Fruit fly (Drosophila melanogaster) whole organism, pupa: ENCODE data around the gene Sse.
A peak's percentile ranks its signal among the peaks of the same experiment; 100 is the strongest.

ENCODE experiments used
- CG10348 ChIP-seq: fragments of 200-800 bp; sonication (Bioruptor generic); IDR thresholded peaks from 2 replicates; pipeline ENCODE4 v1.3.6; 2022; ENCODE audit warnings: missing biosample characterization, missing genetic modification characterization
- CG12605 ChIP-seq: fragments of 200-800 bp; sonication (Bioruptor generic); IDR thresholded peaks from 2 replicates; pipeline ENCODE4 v1.3.6; 2022; ENCODE audit warnings: missing biosample characterization, missing genetic modification characterization
- CG13204 ChIP-seq: fragments of 200-800 bp; sonication (Bioruptor generic); optimal IDR thresholded peaks from 2 replicates; lab custom pipeline; 2018; ENCODE audit warnings: missing biosample characterization, mild to moderate bottlenecking, missing genetic modification characterization, moderate library complexity
- CG14655 ChIP-seq: fragments of 200-800 bp; sonication (Bioruptor generic); optimal IDR thresholded peaks from 3 replicates; lab custom pipeline; 2017; ENCODE audit warnings: mild to moderate bottlenecking, missing biosample characterization, missing genetic modification reagents, missing genetic modification characterization
- CG15710 ChIP-seq: fragments of 200-800 bp; sonication (Bioruptor generic); optimal IDR thresholded peaks from 2 replicates; lab custom pipeline; 2018; ENCODE audit warnings: missing biosample characterization, mild to moderate bottlenecking, missing genetic modification characterization, moderate library complexity
- CG17806 ChIP-seq: fragments of 200-800 bp; sonication (Bioruptor generic); optimal IDR thresholded peaks from 2 replicates; lab custom pipeline; 2018; ENCODE audit warnings: missing biosample characterization, mild to moderate bottlenecking, missing genetic modification characterization, moderate library complexity
- CG32121 ChIP-seq: fragments of 200-800 bp; sonication (Bioruptor generic); IDR thresholded peaks from 2 replicates; pipeline ENCODE4 v1.3.6; 2022; ENCODE audit warnings: missing biosample characterization, missing genetic modification characterization
- CG34367 ChIP-seq: fragments of 200-800 bp; sonication (Bioruptor generic); optimal IDR thresholded peaks from 2 replicates; lab custom pipeline; 2018; ENCODE audit warnings: missing biosample characterization, mild to moderate bottlenecking, missing genetic modification characterization
- CG4496 ChIP-seq: fragments of 200-800 bp; sonication (Bioruptor generic); IDR thresholded peaks from 3 replicates; pipeline ENCODE4 v1.3.6; 2022; ENCODE audit warnings: missing biosample characterization, missing genetic modification characterization
- CG8159 ChIP-seq: fragments of 200-800 bp; sonication (Bioruptor generic); optimal IDR thresholded peaks from 3 replicates; lab custom pipeline; 2018; ENCODE audit warnings: missing biosample characterization, mild to moderate bottlenecking, missing genetic modification characterization, moderate library complexity
- CG8301 ChIP-seq: fragments of 200-800 bp; sonication (Bioruptor generic); optimal IDR thresholded peaks from 2 replicates; lab custom pipeline; 2018; ENCODE audit warnings: missing biosample characterization, mild to moderate bottlenecking, missing genetic modification characterization
- CG9948 ChIP-seq: fragments of 200-800 bp; sonication (Bioruptor generic); optimal IDR thresholded peaks from 2 replicates; lab custom pipeline; 2018; ENCODE audit warnings: missing biosample characterization, mild to moderate bottlenecking, missing genetic modification characterization, moderate library complexity
- D1 ChIP-seq: fragments of 200-800 bp; sonication (Bioruptor generic); optimal IDR thresholded peaks from 2 replicates; lab custom pipeline; 2018; ENCODE audit warnings: missing biosample characterization, mild to moderate bottlenecking, missing genetic modification characterization, moderate library complexity
- EcR ChIP-seq: fragments of 200-800 bp; sonication (Bioruptor generic); optimal IDR thresholded peaks from 3 replicates; lab custom pipeline; 2019; ENCODE audit warnings: missing biosample characterization, missing genetic modification characterization, mild to moderate bottlenecking, moderate library complexity, missing genetic modification reagents
- Ets98B ChIP-seq: fragments of 200-800 bp; sonication (Bioruptor generic); IDR thresholded peaks from 2 replicates; pipeline ENCODE4 v1.3.6; 2022; ENCODE audit warnings: missing biosample characterization, missing genetic modification characterization
- Pif1A ChIP-seq: fragments of 200-800 bp; sonication (Bioruptor generic); optimal IDR thresholded peaks from 3 replicates; lab custom pipeline; 2016; ENCODE audit warnings: missing biosample characterization, missing genetic modification characterization
- Pif1B ChIP-seq: fragments of 200-800 bp; sonication (Bioruptor generic); optimal IDR thresholded peaks from 3 replicates; lab custom pipeline; 2016; ENCODE audit warnings: missing biosample characterization, missing genetic modification characterization
- Snoo ChIP-seq: fragments of 200-800 bp; sonication (Bioruptor generic); optimal IDR thresholded peaks from 3 replicates; lab custom pipeline; 2017; ENCODE audit warnings: missing biosample characterization, mild to moderate bottlenecking, missing genetic modification characterization, inconsistent platforms
- fd96Ca ChIP-seq: fragments of 200-800 bp; sonication (Bioruptor generic); IDR thresholded peaks from 3 replicates; pipeline ENCODE4 v1.3.6; 2022; ENCODE audit warnings: missing biosample characterization, missing genetic modification characterization
- gl ChIP-seq: fragments of 200-800 bp; sonication (Bioruptor generic); optimal IDR thresholded peaks from 2 replicates; lab custom pipeline; 2018; ENCODE audit warnings: missing biosample characterization, mild to moderate bottlenecking, missing genetic modification characterization
- rn ChIP-seq: fragments of 200-800 bp; sonication (Bioruptor generic); IDR thresholded peaks from 2 replicates; pipeline ENCODE4 v1.3.6; 2022; ENCODE audit warnings: missing biosample characterization, missing genetic modification characterization

Sse gene

dm6 chr3L:5663876-5664718 lies 2.0 kb upstream of the Sse start, which contains the start of gene CG46320:
CG46320 (plus strand) TSS chr3L:5664121.
- TF ChIP-seq gl (tag; lab: Kevin White, UChicago) (no peak), CG4496 (GFP tag; lab: Robert Waterston, UW) (0 out of 3 replicates have a peak, but pooled peaks have one; percentile 21)

dm6 chr3L:5663250-5663649 lies 1.2 kb upstream of the Sse start:
- no peak for TF ChIP-seq CG9948 (tag; lab: Kevin White, UChicago)
- no peak for TF ChIP-seq CG17806 (tag; lab: Kevin White, UChicago)
- TF ChIP-seq gl (tag; lab: Kevin White, UChicago), result no peak
- TF ChIP-seq CG13204 (GFP tag; lab: Kevin White, UChicago), result no peak
- TF ChIP-seq CG34367 (tag; lab: Kevin White, UChicago), result no peak
- TF ChIP-seq fd96Ca, result no peak
- no peak for TF ChIP-seq D1
- no peak for TF ChIP-seq Pif1A (GFP tag; lab: Kevin White, UChicago)
- no peak for TF ChIP-seq EcR (GFP tag; lab: Kevin White, UChicago)
- no peak for TF ChIP-seq rn
- TF ChIP-seq Ets98B (GFP tag; lab: Robert Waterston, UW), result no peak

dm6 chr3L:5658368-5658767 lies 3.7 kb downstream of the Sse start:
- TF ChIP-seq CG17806 (tag; lab: Kevin White, UChicago) (no peak), Pif1A (GFP tag; lab: Kevin White, UChicago) (no peak)

- TF ChIP-seq CG17806 (tag; lab: Kevin White, UChicago), result no peak
- no peak for TF ChIP-seq CG10348 (GFP tag; lab: Robert Waterston, UW)
- no peak for TF ChIP-seq D1
- no peak for TF ChIP-seq CG13204 (GFP tag; lab: Kevin White, UChicago)
- no peak for TF ChIP-seq Snoo
- TF ChIP-seq CG32121 (GFP tag; lab: Robert Waterston, UW), result no peak
- no peak for TF ChIP-seq CG4496 (GFP tag; lab: Robert Waterston, UW)
- TF ChIP-seq gl (tag; lab: Kevin White, UChicago), result no peak
- no peak; the same call in 2 of the 3 replicates for TF ChIP-seq fd96Ca
- TF ChIP-seq Ets98B (GFP tag; lab: Robert Waterston, UW), result no peak
- no peak for TF ChIP-seq CG14655 (GFP tag; lab: Kevin White, UChicago)
- no peak for TF ChIP-seq CG9948 (tag; lab: Kevin White, UChicago)
- TF ChIP-seq CG15710, result no peak
- TF ChIP-seq Pif1A (GFP tag; lab: Kevin White, UChicago), result no peak
- TF ChIP-seq CG8159 (tag; lab: Kevin White, UChicago), result no peak
- TF ChIP-seq CG8301 (tag; lab: Kevin White, UChicago), result no peak
- no peak for TF ChIP-seq CG34367 (tag; lab: Kevin White, UChicago)
- TF ChIP-seq EcR (GFP tag; lab: Kevin White, UChicago), result no peak
- TF ChIP-seq, all 21 proteins: peak for 0
These were observed 4.7 kb downstream of the Sse start, which contains the start of gene sif for dm6 chr3L:5657221-5657963. sif (plus strand) TSS chr3L:5657913.

dm6 chr3L:5655751-5656276 lies 6.2 kb downstream of the Sse start:
- TF ChIP-seq Pif1B (GFP tag; lab: Kevin White, UChicago), result no peak

- TF ChIP-seq CG15710, result no peak
- TF ChIP-seq D1, result no peak
- TF ChIP-seq CG8301 (tag; lab: Kevin White, UChicago), result no peak
- TF ChIP-seq Pif1A (GFP tag; lab: Kevin White, UChicago), result no peak
- no peak for TF ChIP-seq CG12605 (GFP tag; lab: Robert Waterston, UW)
- TF ChIP-seq Pif1B (GFP tag; lab: Kevin White, UChicago), result no peak
- TF ChIP-seq rn, result no peak
- no peak for TF ChIP-seq CG17806 (tag; lab: Kevin White, UChicago)
- no peak for TF ChIP-seq CG4496 (GFP tag; lab: Robert Waterston, UW)
- TF ChIP-seq CG10348 (GFP tag; lab: Robert Waterston, UW), result no peak
- no peak for TF ChIP-seq fd96Ca
- TF ChIP-seq EcR (GFP tag; lab: Kevin White, UChicago), result no peak
- no peak for TF ChIP-seq CG8159 (tag; lab: Kevin White, UChicago)
- no peak for TF ChIP-seq Snoo
- TF ChIP-seq CG13204 (GFP tag; lab: Kevin White, UChicago), result no peak
- no peak for TF ChIP-seq CG32121 (GFP tag; lab: Robert Waterston, UW)
- TF ChIP-seq CG9948 (tag; lab: Kevin White, UChicago), result no peak
- no peak for TF ChIP-seq CG34367 (tag; lab: Kevin White, UChicago)
These were observed 6.9 kb downstream of the Sse start for dm6 chr3L:5654955-5655750.
